Worm (Caenorhabditis elegans) whole organism, young adult: ENCODE results near the gene srd-36.
A peak's percentile ranks its signal among the peaks of the same experiment; 100 is the strongest.

Source experiments
- B0035.1 ChIP-seq: sonication (generic microtip); optimal IDR thresholded peaks from 2 replicates; lab custom pipeline; 2016; ENCODE audit warnings: missing genetic modification characterization, mild to moderate bottlenecking, missing compliant biosample characterization, missing genotype, missing genetic modification reagents
- C06A6.2 ChIP-seq: fragments of 200-800 bp; sonication (Bioruptor generic); conservative IDR thresholded peaks from 2 replicates; pipeline ENCODE4 v1.3.6; 2022; ENCODE audit warnings: missing genetic modification characterization, missing compliant biosample characterization
- D2030.7 ChIP-seq: fragments of 200-800 bp; sonication (Bioruptor generic); IDR thresholded peaks from 2 replicates; pipeline ENCODE4 v1.3.6; 2022; ENCODE audit warnings: missing genetic modification reagents, missing genetic modification characterization, missing compliant biosample characterization
- F10E7.11 ChIP-seq: sonication (generic microtip); optimal IDR thresholded peaks from 2 replicates; lab custom pipeline; 2017; ENCODE audit warnings: mild to moderate bottlenecking, missing genetic modification characterization, moderate library complexity, missing compliant biosample characterization
- F22D6.2 ChIP-seq: sonication (generic microtip); optimal IDR thresholded peaks from 2 replicates; lab custom pipeline; 2016; ENCODE audit warnings: mild to moderate bottlenecking, missing genetic modification characterization, missing compliant biosample characterization
- F23B12.7 ChIP-seq: sonication (generic microtip); optimal IDR thresholded peaks from 2 replicates; lab custom pipeline; 2017; ENCODE audit warnings: missing genetic modification characterization, mild to moderate bottlenecking, missing compliant biosample characterization, antibody characterized with exemption, moderate library complexity; ENCODE audit not compliant: insufficient read depth
- F33H1.4 ChIP-seq: fragments of 200-800 bp; sonication (Bioruptor generic); IDR thresholded peaks from 2 replicates; pipeline ENCODE4 v1.3.6; 2022; ENCODE audit warnings: missing genetic modification reagents, missing genetic modification characterization, missing compliant biosample characterization
- F37B4.10 ChIP-seq: fragments of 200-800 bp; sonication (Bioruptor generic); IDR thresholded peaks from 2 replicates; pipeline ENCODE4 v1.3.6; 2022; ENCODE audit warnings: missing genetic modification characterization, missing compliant biosample characterization
- F39B2.1 ChIP-seq: fragments of 200-800 bp; sonication (Bioruptor generic); IDR thresholded peaks from 2 replicates; pipeline ENCODE4 v1.3.6; 2022; ENCODE audit warnings: missing genetic modification reagents, missing genetic modification characterization, missing compliant biosample characterization
- F52B5.7 ChIP-seq: sonication (generic microtip); optimal IDR thresholded peaks from 2 replicates; lab custom pipeline; 2016; ENCODE audit warnings: mild to moderate bottlenecking, missing genetic modification characterization, missing compliant biosample characterization
- F55B11.4 ChIP-seq: sonication (generic microtip); optimal IDR thresholded peaks from 2 replicates; lab custom pipeline; 2016; ENCODE audit warnings: missing compliant biosample characterization, missing genetic modification characterization, borderline replicate concordance; ENCODE audit not compliant: insufficient read depth
- F57C9.4 ChIP-seq: sonication (generic microtip); optimal IDR thresholded peaks from 2 replicates; lab custom pipeline; 2017; ENCODE audit warnings: mild to moderate bottlenecking, missing genetic modification characterization, missing compliant biosample characterization
- K12H6.12 ChIP-seq: fragments of 200-800 bp; sonication (Bioruptor generic); optimal IDR thresholded peaks from 2 replicates; lab custom pipeline; 2018; ENCODE audit warnings: mild to moderate bottlenecking, missing genetic modification characterization, missing compliant biosample characterization
- Y56A3A.18 ChIP-seq: fragments of 200-800 bp; sonication (Bioruptor generic); IDR thresholded peaks from 2 replicates; pipeline ENCODE4 v1.3.6; 2022; ENCODE audit warnings: missing genetic modification reagents, missing genetic modification characterization, missing compliant biosample characterization
- Y67H2A.10 ChIP-seq: fragments of 200-800 bp; sonication (Bioruptor generic); conservative IDR thresholded peaks from 2 replicates; pipeline ENCODE4 v1.3.6; 2022; ENCODE audit warnings: missing genetic modification reagents, missing genetic modification characterization, missing compliant biosample characterization
- Y79H2A.3 ChIP-seq: fragments of 200-800 bp; sonication (Bioruptor generic); conservative IDR thresholded peaks from 2 replicates; pipeline ENCODE4 v1.3.6; 2022; ENCODE audit warnings: missing genetic modification reagents, missing genetic modification characterization, missing compliant biosample characterization
- ama-1 ChIP-seq, 3 experiments: fragments of 150-350 bp in 1 of 3; sonication (generic microtip) in 2 of 3; optimal IDR thresholded peaks; 2 replicates each; lab custom pipeline; 2014 to 2018; ENCODE audit warnings: missing biosample characterization in 2 of 3, missing genetic modification characterization in 2 of 3, missing genetic modification reagents in 2 of 3
- attf-3 ChIP-seq: fragments of 200-800 bp; sonication (Bioruptor generic); conservative IDR thresholded peaks from 2 replicates; pipeline ENCODE4 v1.3.6; 2022; ENCODE audit warnings: missing genetic modification reagents, missing genetic modification characterization, missing compliant biosample characterization
- cebp-2 ChIP-seq: fragments of 200-800 bp; sonication (Bioruptor generic); IDR thresholded peaks from 2 replicates; pipeline ENCODE4 v1.3.6; 2022; ENCODE audit warnings: missing genetic modification characterization, missing compliant biosample characterization
- ceh-27 ChIP-seq: fragments of 200-800 bp; sonication (Bioruptor generic); optimal IDR thresholded peaks from 2 replicates; lab custom pipeline; 2018; ENCODE audit warnings: mild to moderate bottlenecking, missing genetic modification characterization, moderate library complexity, missing compliant biosample characterization
- chd-7 ChIP-seq: sonication (generic microtip); optimal IDR thresholded peaks from 2 replicates; lab custom pipeline; 2016; ENCODE audit warnings: mild to moderate bottlenecking, missing genetic modification characterization, moderate library complexity, missing compliant biosample characterization
- dpff-1 ChIP-seq: sonication (generic microtip); optimal IDR thresholded peaks from 2 replicates; lab custom pipeline; 2017; ENCODE audit warnings: mild to moderate bottlenecking, missing genetic modification characterization, missing compliant biosample characterization
- dpl-1 ChIP-seq: fragments of 150-350 bp; optimal IDR thresholded peaks from 2 replicates; lab custom pipeline; 2014; ENCODE audit warnings: missing biosample characterization, missing genetic modification reagents, missing genetic modification characterization
- efl-1 ChIP-seq: fragments of 150-350 bp; optimal IDR thresholded peaks from 2 replicates; lab custom pipeline; 2014; ENCODE audit warnings: missing biosample characterization, missing genetic modification reagents, missing genetic modification characterization
- egl-18 ChIP-seq: fragments of 200-800 bp; sonication (Bioruptor generic); IDR thresholded peaks from 2 replicates; pipeline ENCODE4 v1.3.6; 2022; ENCODE audit warnings: missing genetic modification reagents, missing genetic modification characterization, missing compliant biosample characterization
- fkh-3 ChIP-seq: sonication (generic microtip); optimal IDR thresholded peaks from 2 replicates; lab custom pipeline; 2016; ENCODE audit warnings: mild to moderate bottlenecking, missing genetic modification characterization, missing compliant biosample characterization
- hlh-12 ChIP-seq: sonication (generic microtip); optimal IDR thresholded peaks from 2 replicates; lab custom pipeline; 2016; ENCODE audit warnings: missing genetic modification characterization, missing compliant biosample characterization
- hlh-26 ChIP-seq: fragments of 200-800 bp; sonication (Bioruptor generic); conservative IDR thresholded peaks from 2 replicates; pipeline ENCODE4 v1.3.6; 2022; ENCODE audit warnings: missing genetic modification reagents, missing genetic modification characterization, missing compliant biosample characterization
- lin-26 ChIP-seq: fragments of 200-800 bp; sonication (Bioruptor generic); IDR thresholded peaks from 2 replicates; pipeline ENCODE4 v1.3.6; 2022; ENCODE audit warnings: missing genetic modification reagents, missing genetic modification characterization, missing compliant biosample characterization
- lin-40 ChIP-seq: sonication (generic microtip); optimal IDR thresholded peaks from 2 replicates; lab custom pipeline; 2016; ENCODE audit warnings: missing genetic modification characterization, mild to moderate bottlenecking, missing compliant biosample characterization, missing genotype, missing genetic modification reagents
- lsy-27 ChIP-seq: sonication (generic microtip); optimal IDR thresholded peaks from 2 replicates; lab custom pipeline; 2017; ENCODE audit warnings: missing genetic modification characterization, mild to moderate bottlenecking, missing compliant biosample characterization, antibody characterized with exemption, missing genotype, borderline replicate concordance; ENCODE audit not compliant: insufficient read depth
- madf-10 ChIP-seq: sonication (generic microtip); optimal IDR thresholded peaks from 2 replicates; lab custom pipeline; 2016; ENCODE audit warnings: mild to moderate bottlenecking, missing genetic modification characterization, missing compliant biosample characterization
- mel-28 ChIP-seq: sonication (generic microtip); optimal IDR thresholded peaks from 2 replicates; lab custom pipeline; 2016; ENCODE audit warnings: borderline replicate concordance, mild to moderate bottlenecking, missing genetic modification characterization, missing compliant biosample characterization
- mxl-1 ChIP-seq: sonication (generic microtip); optimal IDR thresholded peaks from 2 replicates; lab custom pipeline; 2016; ENCODE audit warnings: missing genetic modification characterization, missing compliant biosample characterization
- nhr-120 ChIP-seq: fragments of 200-800 bp; sonication (Bioruptor generic); IDR thresholded peaks from 2 replicates; pipeline ENCODE4 v1.3.6; 2022; ENCODE audit warnings: missing genetic modification characterization, missing compliant biosample characterization
- nhr-90 ChIP-seq: sonication (generic microtip); optimal IDR thresholded peaks from 2 replicates; lab custom pipeline; 2016; ENCODE audit warnings: missing genotype, mild to moderate bottlenecking, missing genetic modification characterization, missing compliant biosample characterization
- pbrm-1 ChIP-seq: fragments of 200-800 bp; sonication (Bioruptor generic); IDR thresholded peaks from 2 replicates; pipeline ENCODE4 v1.3.6; 2022; ENCODE audit warnings: missing genetic modification reagents, missing genetic modification characterization, missing compliant biosample characterization
- pha-4 ChIP-seq: fragments of 150-350 bp; sonication (generic microtip); optimal IDR thresholded peaks from 2 replicates; lab custom pipeline; 2014; ENCODE audit warnings: missing biosample characterization, missing genetic modification reagents, missing genetic modification characterization
- repo-1 ChIP-seq: sonication (generic microtip); optimal IDR thresholded peaks from 2 replicates; lab custom pipeline; 2017; ENCODE audit warnings: mild to moderate bottlenecking, missing genetic modification characterization, missing compliant biosample characterization
- rpc-1 ChIP-seq, 2 experiments: fragments of 150-350 bp in 1 of 2; sonication (generic microtip) in 1 of 2; optimal IDR thresholded peaks; 2 replicates each; lab custom pipeline; 2014 to 2018; ENCODE audit warnings: missing biosample characterization in 1 of 2, missing genetic modification characterization in 1 of 2, missing genetic modification reagents in 1 of 2, missing genotype in 1 of 2
- sdz-38 ChIP-seq: sonication (generic microtip); optimal IDR thresholded peaks from 2 replicates; lab custom pipeline; 2016; ENCODE audit warnings: missing genotype, missing genetic modification characterization, missing compliant biosample characterization
- snpc-1.1 ChIP-seq: sonication (generic microtip); optimal IDR thresholded peaks from 2 replicates; lab custom pipeline; 2017; ENCODE audit warnings: missing genetic modification characterization, mild to moderate bottlenecking, missing compliant biosample characterization, antibody characterized with exemption, moderate library complexity, missing genotype, missing genetic modification reagents; ENCODE audit not compliant: insufficient read depth
- somi-1 ChIP-seq: fragments of 200-800 bp; sonication (Bioruptor generic); optimal IDR thresholded peaks from 2 replicates; lab custom pipeline; 2018; ENCODE audit warnings: mild to moderate bottlenecking, missing genetic modification characterization, missing compliant biosample characterization
- unc-130 ChIP-seq: sonication (generic microtip); optimal IDR thresholded peaks from 2 replicates; lab custom pipeline; 2016; ENCODE audit warnings: missing genetic modification reagents, missing genetic modification characterization, missing compliant biosample characterization
- unc-62 ChIP-seq: fragments of 150-350 bp; optimal IDR thresholded peaks from 2 replicates; lab custom pipeline; 2014; ENCODE audit warnings: missing biosample characterization, missing genetic modification reagents, missing genetic modification characterization
- ztf-28 ChIP-seq: fragments of 200-800 bp; sonication (Bioruptor generic); IDR thresholded peaks from 2 replicates; pipeline ENCODE4 v1.3.6; 2022; ENCODE audit warnings: missing genetic modification reagents, missing genetic modification characterization, missing compliant biosample characterization
- ztf-6 ChIP-seq: fragments of 200-800 bp; sonication (Bioruptor generic); IDR thresholded peaks from 2 replicates; pipeline ENCODE4 v1.3.6; 2022; ENCODE audit warnings: missing genetic modification reagents, missing genetic modification characterization, missing compliant biosample characterization

srd-36 gene

ce11 chrX:13306869-13307446 lies 12.4 kb upstream of the srd-36 start (continued):
- TF ChIP-seq rpc-1 (optimal IDR thresholded peaks at IDR 0.05; lab: Kevin White, UChicago) (peak; percentile 99), rpc-1 (tag; optimal IDR thresholded peaks at IDR 0.05; lab: Kevin White, UChicago) (peak; percentile 100), dpl-1 (GFP tag; lab: Kevin White, UChicago) (peak; percentile 12), repo-1 (no peak), efl-1 (GFP tag; lab: Kevin White, UChicago) (no peak), D2030.7 (peak; percentile 90), ztf-6 (GFP tag; lab: Robert Waterston, UW) (no peak), lin-40 (tag; lab: Kevin White, UChicago) (no peak), hlh-12 (tag; lab: Kevin White, UChicago) (peak; percentile 89), fkh-3 (peak; percentile 95), hlh-26 (0 out of 2 replicates have a peak, but pooled peaks have one; percentile 33), mel-28 (tag; lab: Kevin White, UChicago) (peak; percentile 42), pha-4 (no peak), chd-7 (peak; percentile 91), somi-1 (GFP tag; lab: Kevin White, UChicago) (peak; percentile 83), snpc-1.1 (tag; lab: Kevin White, UChicago) (peak; percentile 81), madf-10 (tag; lab: Kevin White, UChicago) (peak; percentile 89), ceh-27 (GFP tag; lab: Kevin White, UChicago) (peak; percentile 85), F57C9.4 (tag; lab: Kevin White, UChicago) (peak; percentile 35), dpff-1 (tag; lab: Kevin White, UChicago) (peak; percentile 32), cebp-2 (GFP tag; lab: Robert Waterston, UW) (peak; percentile 90), nhr-90 (peak; percentile 92), ama-1 (optimal IDR thresholded peaks at IDR 0.05; lab: Kevin White, UChicago) (no peak), ama-1 (GFP tag; optimal IDR thresholded peaks at IDR 0.05; lab: Kevin White, UChicago) (peak in 1 of 2 experiments; percentile 91), unc-130 (GFP tag; lab: Kevin White, UChicago) (peak; percentile 87), attf-3 (GFP tag; lab: Robert Waterston, UW) (peak; percentile 61; the same call in 1 of the 2 replicates), pbrm-1 (GFP tag; lab: Robert Waterston, UW) (peak; percentile 89), F39B2.1 (GFP tag; lab: Robert Waterston, UW) (no peak), nhr-120 (GFP tag; lab: Robert Waterston, UW) (0 out of 2 replicates have a peak, but pooled peaks have one; percentile 47), lin-26 (GFP tag; lab: Robert Waterston, UW) (peak; percentile 97), F55B11.4 (tag; lab: Kevin White, UChicago) (peak; percentile 10), F37B4.10 (GFP tag; lab: Robert Waterston, UW) (0 out of 2 replicates have a peak, but pooled peaks have one; percentile 92), ztf-28 (peak; percentile 64; the same call in 1 of the 2 replicates), unc-62 (GFP tag; lab: Kevin White, UChicago) (no peak), Y79H2A.3 (GFP tag; lab: Robert Waterston, UW) (0 out of 2 replicates have a peak, but pooled peaks have one; percentile 34), egl-18 (GFP tag; lab: Robert Waterston, UW) (peak; percentile 79; the same call in 1 of the 2 replicates), F33H1.4 (GFP tag; lab: Robert Waterston, UW) (no peak), sdz-38 (no peak), C06A6.2 (GFP tag; lab: Robert Waterston, UW) (peak; percentile 71), mxl-1 (peak; percentile 93), Y67H2A.10 (GFP tag; lab: Robert Waterston, UW) (no peak), F10E7.11 (tag; lab: Kevin White, UChicago) (peak; percentile 91), F52B5.7 (tag; lab: Kevin White, UChicago) (peak; percentile 94), lsy-27 (peak; percentile 76), K12H6.12 (tag; lab: Kevin White, UChicago) (peak; percentile 85), Y56A3A.18 (GFP tag; lab: Robert Waterston, UW) (peak; percentile 95), B0035.1 (tag; lab: Kevin White, UChicago) (peak; percentile 89), F22D6.2 (tag; lab: Kevin White, UChicago) (peak; percentile 73), F23B12.7 (peak; percentile 91)
